Worm (Caenorhabditis elegans): ENCODE results near the gene grl-14.
A peak's percentile ranks its signal among the peaks of the same experiment; 100 is the strongest.

Gene grl-14

DNA sequence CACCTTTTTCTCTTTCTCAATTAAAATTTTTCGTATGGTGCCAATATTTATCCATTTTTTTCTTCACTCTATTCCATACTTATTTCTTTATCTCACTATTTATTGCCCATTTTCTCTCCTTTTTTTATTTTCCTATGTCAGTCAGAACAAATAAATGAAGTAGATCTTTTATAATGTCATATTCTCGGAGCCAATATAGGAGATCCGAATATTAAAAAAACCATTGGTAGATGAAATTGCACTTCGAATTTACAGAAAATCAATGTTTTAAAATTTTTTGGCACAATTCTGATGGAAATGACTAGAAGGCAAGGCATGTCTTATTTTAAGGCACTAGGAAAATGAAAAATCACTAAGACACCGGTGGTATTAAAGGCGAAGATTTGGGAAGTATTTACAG lies 34.7 kb upstream of the grl-14 start:
- TF ChIP-seq dao-5 (tag; optimal IDR thresholded peaks at IDR 0.05), result no peak

DNA sequence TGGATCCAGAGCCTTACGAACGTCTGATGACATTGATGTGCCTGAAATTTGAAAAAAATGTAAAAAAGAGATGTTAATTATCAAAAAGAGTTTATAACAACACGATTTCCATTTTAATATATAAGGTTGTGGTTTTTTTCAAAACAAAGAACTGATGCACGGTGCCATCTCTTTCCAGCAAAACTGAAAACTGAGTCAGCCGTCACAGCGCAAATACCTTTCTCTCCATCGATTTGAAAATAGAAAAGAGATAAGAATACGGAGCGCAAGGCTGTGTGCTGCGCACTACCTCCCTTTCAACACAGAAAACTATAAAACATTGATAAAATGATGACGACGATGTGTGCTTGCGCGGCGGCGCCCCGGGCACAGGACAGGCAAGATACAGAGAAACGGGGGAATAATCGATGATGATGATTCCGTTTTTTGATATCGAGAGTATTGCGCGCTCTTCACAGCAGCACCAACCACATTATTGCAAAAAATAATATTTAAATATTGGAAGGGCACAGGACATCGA lies 32.9 kb upstream of the grl-14 start, which contains the start of gene Y44A6D.3:
TSS of gene Y44A6D.3 (minus strand) at position 51 of the 520 bp plus-strand sequence.
- TF ChIP-seq him-1 (tag; optimal IDR thresholded peaks at IDR 0.05) (no peak), W03F9.2 (tag; optimal IDR thresholded peaks at IDR 0.05) (no peak), dao-5 (tag; optimal IDR thresholded peaks at IDR 0.05) (no peak)

DNA sequence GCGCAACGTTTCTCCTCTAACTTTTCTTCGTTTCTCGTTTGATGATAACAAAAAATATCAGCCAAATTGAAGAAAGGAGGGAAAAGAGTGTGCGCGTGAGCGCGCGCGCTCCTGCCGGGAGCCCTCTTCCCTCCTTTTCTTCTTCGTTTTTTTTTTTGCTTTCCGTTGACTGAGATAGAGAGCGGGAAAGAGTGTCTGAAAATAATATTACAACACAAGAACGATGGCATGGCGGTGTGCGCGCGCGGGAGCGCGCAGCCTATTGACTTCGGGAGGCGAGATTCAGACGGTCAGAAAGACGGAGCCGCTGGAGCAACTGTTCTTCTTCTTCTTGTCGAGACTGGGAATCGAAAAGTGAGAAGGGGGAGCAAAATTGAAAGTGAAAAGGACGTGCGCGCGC lies 31.6 kb upstream of the grl-14 start:
- no peak for TF ChIP-seq W03F9.2 (tag; optimal IDR thresholded peaks at IDR 0.05)
- TF ChIP-seq him-1 (tag; optimal IDR thresholded peaks at IDR 0.05), result no peak
- no peak for TF ChIP-seq dao-5 (tag; optimal IDR thresholded peaks at IDR 0.05)

DNA sequence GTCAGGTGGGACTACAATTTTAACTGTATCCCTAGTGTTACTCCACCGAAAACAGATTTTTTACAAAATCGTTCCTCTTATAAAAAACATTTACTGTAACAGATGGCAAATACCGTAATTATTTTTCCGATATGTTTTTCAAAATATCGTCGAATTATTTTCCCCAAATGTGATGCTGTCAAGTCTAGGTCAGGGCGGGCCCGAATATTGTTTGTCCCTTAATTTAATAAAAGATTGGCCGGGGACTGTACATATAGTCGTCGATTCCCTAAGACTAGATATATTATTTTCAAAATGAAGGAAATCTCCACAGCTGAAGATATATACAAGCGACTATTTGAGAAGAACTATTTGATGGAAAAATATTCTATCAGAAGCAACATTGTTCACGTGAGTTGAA lies 27.4 kb upstream of the grl-14 start, which contains the start of gene sdf-9:
TSS of gene sdf-9 (plus strand) at position 301 of the 400 bp plus-strand sequence.
- no peak for TF ChIP-seq W03F9.2 (tag; optimal IDR thresholded peaks at IDR 0.05)
- TF ChIP-seq him-1 (tag; optimal IDR thresholded peaks at IDR 0.05), result no peak
- TF ChIP-seq dao-5 (tag; optimal IDR thresholded peaks at IDR 0.05), result no peak

DNA sequence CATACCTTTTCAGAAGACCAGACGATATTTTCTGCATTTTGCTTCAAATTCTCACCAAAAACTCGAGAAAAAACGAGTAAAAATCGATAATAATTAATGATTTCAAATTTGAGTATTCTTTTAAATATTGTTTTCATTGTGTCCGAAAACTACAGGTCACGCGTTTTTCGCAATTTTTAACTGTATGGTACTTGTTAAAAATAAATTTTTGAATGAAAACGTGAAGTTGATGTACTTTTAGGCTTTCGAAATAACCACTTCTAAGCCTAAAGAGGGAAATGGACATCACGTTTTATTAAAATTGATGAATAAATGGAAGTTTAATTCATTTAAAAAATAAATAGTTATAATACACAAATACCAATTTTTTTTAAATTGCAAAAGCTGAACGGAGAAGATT lies 22.5 kb upstream of the grl-14 start, which contains the start of gene Y44A6D.5:
TSS of gene Y44A6D.5 (minus strand) at position 101 of the 400 bp plus-strand sequence.
- TF ChIP-seq dao-5 (tag; optimal IDR thresholded peaks at IDR 0.05) (no peak), him-1 (tag; optimal IDR thresholded peaks at IDR 0.05) (no peak), W03F9.2 (tag; optimal IDR thresholded peaks at IDR 0.05) (no peak)

DNA sequence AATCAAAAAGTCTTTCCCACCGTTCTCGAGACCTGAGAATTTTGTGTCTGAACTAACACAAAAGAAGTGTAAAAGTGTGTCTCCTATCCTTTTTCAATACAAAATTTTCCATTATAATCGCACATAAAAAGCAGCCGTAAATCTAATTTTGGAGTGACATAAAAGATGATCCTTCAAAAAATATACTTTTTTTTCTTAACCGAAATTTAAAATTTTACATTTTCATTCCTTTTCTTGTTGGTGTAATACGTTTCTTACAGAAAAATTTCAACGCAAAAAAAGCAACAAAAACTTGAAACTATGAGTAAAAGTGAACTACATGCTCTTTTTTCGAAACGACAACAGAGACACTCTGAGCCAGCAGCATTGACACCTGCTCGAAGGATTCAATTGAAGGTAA lies 18.3 kb upstream of the grl-14 start, which contains the start of gene Y44A6D.6:
TSS of gene Y44A6D.6 (plus strand) at position 301 of the 400 bp plus-strand sequence.
- TF ChIP-seq W03F9.2 (tag; optimal IDR thresholded peaks at IDR 0.05) (no peak), dao-5 (tag; optimal IDR thresholded peaks at IDR 0.05) (no peak), him-1 (tag; optimal IDR thresholded peaks at IDR 0.05) (no peak)

DNA sequence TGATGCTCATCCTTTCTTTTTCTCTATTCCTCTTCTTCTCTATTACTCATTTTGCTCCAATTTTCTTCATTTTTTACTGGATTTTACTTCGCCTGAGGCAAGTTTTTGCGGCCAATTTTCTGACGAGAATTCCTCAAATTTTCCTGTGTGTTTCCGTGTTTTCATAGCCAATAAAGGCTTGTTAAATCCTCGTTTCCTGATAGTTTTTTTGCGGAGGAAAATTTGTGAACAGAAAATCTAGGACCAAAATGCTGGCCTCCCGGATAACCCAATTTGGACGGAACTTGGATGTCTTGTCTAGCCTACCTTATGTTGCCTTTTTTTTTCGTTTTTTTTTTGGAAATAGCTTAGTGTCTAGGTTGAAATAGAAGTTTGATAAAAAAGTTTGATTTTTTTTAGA lies 11.7 kb upstream of the grl-14 start:
- no peak for TF ChIP-seq dao-5 (tag; optimal IDR thresholded peaks at IDR 0.05)

DNA sequence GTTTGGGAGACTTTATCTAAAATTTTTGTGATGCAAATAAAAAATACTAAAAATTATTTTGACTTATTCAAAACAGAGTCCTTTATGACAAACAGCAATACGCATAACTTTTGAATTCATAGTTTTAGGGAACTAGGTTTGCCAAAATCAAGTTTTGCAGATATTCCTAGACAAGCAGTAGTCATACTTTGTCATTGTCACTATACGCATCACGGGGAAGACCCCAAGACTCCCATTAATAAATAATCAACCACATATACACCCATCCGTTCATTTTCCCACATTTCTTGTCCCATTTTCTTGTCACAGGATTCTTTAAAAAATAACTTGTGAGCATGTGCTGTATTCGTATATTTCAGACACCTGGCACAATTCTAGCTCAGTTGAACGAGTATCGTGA lies 10.9 kb upstream of the grl-14 start, which contains the start of gene Y44A6D.7:
TSS of gene Y44A6D.7 (plus strand) at position 301 of the 400 bp plus-strand sequence.
- TF ChIP-seq dao-5 (tag; optimal IDR thresholded peaks at IDR 0.05) (no peak), him-1 (tag; optimal IDR thresholded peaks at IDR 0.05) (no peak), W03F9.2 (tag; optimal IDR thresholded peaks at IDR 0.05) (no peak)

DNA sequence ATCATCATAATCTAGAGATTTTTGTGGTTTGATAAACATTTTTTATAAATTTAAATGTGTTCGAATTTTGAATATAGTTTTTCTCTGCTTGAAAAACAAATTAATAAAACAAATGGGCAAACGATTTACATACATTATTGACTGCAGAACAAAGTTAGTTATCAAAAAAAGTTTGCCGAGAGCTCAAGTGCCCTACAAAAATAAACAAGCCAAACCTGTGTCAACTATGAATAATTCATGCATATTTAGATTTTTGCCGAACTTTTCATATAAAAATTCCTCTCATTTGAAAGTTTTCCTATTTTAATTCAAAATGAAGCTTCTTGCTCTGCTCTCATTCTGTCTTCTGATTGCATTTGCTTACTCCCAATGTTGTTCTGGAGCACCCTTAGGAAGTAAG lies 9.5 kb upstream of the grl-14 start, which contains the start of gene sshk-1:
TSS of gene sshk-1 (plus strand) at position 301 of the 400 bp plus-strand sequence.
- TF ChIP-seq him-1 (tag; optimal IDR thresholded peaks at IDR 0.05) (no peak), W03F9.2 (tag; optimal IDR thresholded peaks at IDR 0.05) (no peak), dao-5 (tag; optimal IDR thresholded peaks at IDR 0.05) (no peak)

DNA sequence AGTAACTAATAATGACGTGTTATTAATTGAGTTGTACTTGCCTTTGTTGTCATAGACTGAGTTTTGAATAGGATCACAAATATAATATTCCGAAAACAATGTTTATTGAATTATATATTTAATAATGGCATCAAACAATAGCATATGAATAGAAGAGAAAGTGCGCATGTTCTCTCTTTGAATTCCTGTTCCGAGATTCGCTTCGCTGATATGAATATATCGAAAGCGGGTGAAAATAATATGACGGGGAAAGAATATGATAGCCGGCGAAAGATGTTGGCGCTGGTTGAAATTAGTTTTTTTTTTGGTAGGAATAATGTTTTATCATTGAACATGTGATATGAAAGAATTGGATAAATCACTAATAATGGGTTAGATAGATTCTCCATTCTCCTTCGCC lies 5.3 kb upstream of the grl-14 start, which contains the start of gene T03D8.6:
TSS of gene T03D8.6 (minus strand) at position 298 of the 400 bp plus-strand sequence.
- TF ChIP-seq him-1 (tag; optimal IDR thresholded peaks at IDR 0.05), result no peak
- no peak for TF ChIP-seq W03F9.2 (tag; optimal IDR thresholded peaks at IDR 0.05)
- TF ChIP-seq dao-5 (tag; optimal IDR thresholded peaks at IDR 0.05), result no peak

DNA sequence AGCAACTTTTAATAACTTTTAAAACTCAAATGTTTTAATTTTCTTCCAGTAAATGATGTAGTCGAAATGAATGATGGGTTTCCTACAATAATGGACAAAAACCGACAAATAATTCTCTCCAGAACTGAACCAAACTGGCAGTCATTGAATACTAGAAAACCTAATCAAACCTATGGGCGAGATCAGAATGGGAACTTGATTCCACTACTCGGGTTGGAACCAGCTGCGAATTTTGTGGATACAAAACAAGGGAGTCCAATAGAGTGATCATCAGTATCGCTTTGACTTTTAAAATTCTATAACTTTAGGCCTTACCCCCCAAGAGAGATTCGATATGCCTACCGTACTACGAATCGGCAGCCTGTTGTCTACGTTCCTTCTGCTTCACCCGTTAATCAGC lies 1.3 kb downstream of the grl-14 start:
- TF ChIP-seq W03F9.2 (tag; optimal IDR thresholded peaks at IDR 0.05) (no peak), dao-5 (tag; optimal IDR thresholded peaks at IDR 0.05) (no peak), him-1 (tag; optimal IDR thresholded peaks at IDR 0.05) (no peak)

DNA sequence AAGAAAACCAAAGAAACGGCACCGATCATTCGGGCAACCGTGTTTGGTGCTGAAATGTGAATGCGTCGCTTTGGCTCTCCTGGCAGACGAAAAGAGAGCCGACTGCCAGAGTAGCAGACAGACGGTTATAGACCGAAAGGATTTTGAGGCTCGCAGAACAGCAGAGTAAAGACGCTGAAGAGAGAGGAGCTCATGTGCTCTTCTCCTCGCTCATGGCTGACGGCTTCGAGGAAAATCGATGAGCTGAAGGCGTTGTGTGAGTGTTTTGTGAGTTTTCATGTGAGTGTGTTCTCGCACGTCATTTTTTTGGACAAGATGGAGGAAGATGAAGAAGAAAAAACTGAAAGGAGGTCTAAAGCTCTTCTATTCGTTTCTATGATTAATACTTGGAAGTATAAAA lies 3.5 kb downstream of the grl-14 start, which contains the start of gene sbt-1:
TSS of gene sbt-1 (minus strand) at position 62 of the 400 bp plus-strand sequence.
- TF ChIP-seq dao-5 (tag; optimal IDR thresholded peaks at IDR 0.05) (no peak), W03F9.2 (tag; optimal IDR thresholded peaks at IDR 0.05) (no peak), him-1 (tag; optimal IDR thresholded peaks at IDR 0.05) (peak; percentile 40)

DNA sequence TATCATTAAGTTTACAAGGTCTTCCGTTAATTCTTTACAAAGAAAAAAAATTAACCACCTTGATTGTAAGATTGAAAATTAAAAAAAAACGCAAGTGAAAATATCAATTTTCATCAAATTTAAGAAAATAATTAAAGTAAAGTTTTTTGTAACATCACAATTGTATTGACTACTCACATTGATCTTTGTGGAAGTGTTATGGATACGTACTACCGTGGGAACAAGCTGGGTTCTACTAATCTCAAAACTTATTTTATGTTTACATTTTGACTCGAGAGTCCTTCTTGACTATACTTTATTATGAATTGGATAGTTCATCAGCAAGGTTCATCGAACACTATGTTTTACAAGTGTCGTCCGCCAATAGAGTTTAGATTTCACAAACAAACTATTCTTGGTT lies 4.2 kb downstream of the grl-14 start, which contains the start of gene num-1:
TSS of gene num-1 (plus strand) at position 301 of the 400 bp plus-strand sequence.
- no peak for TF ChIP-seq dao-5 (tag; optimal IDR thresholded peaks at IDR 0.05)
- no peak for TF ChIP-seq him-1 (tag; optimal IDR thresholded peaks at IDR 0.05)
- no peak for TF ChIP-seq W03F9.2 (tag; optimal IDR thresholded peaks at IDR 0.05)

DNA sequence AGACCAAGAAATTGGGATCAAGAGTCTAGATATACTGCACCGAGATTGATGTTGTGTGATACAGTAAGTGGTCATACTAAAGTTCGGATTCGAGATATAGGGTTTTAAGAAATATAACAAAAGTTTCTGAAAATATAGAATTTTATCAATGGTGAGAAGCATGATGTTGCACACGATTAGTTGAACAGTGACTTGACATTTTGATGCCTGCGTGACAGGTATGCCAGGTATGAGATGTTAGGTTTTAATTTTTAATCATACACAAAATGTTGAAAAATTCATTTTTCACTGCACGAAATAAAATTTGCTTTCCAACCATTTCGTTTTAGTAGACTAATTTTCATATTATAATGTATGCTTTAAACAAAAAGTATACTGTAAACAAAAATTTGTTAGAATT lies 5.0 kb downstream of the grl-14 start:
- TF ChIP-seq him-1 (tag; optimal IDR thresholded peaks at IDR 0.05) (no peak), W03F9.2 (tag; optimal IDR thresholded peaks at IDR 0.05) (no peak), dao-5 (tag; optimal IDR thresholded peaks at IDR 0.05) (no peak)

DNA sequence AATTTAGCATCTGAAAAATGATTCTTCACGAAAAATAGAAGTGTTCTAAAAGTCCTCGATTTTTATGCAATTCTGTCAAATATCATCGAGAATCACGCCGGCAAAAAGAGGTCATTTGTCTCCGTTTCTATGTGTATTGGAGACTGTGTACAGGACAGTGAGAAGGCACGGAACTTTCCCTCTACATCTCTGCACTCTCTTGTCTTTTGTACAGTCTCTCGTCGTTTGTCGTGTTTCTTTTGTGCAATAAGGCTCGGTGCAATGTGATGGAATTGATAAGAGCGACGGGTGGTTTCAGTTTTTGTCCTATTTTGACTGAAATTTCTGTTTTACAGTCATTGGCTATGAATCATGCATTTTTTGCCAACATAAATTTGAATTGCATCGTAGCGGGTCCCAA lies 6.5 kb downstream of the grl-14 start:
- TF ChIP-seq dao-5 (tag; optimal IDR thresholded peaks at IDR 0.05) (no peak), W03F9.2 (tag; optimal IDR thresholded peaks at IDR 0.05) (no peak), him-1 (tag; optimal IDR thresholded peaks at IDR 0.05) (no peak)

All from whole organism, L4/young adult.